Fruit fly (Drosophila melanogaster): Measurements from ENCODE around the gene CG13244.
A peak's percentile ranks its signal among the peaks of the same experiment; 100 is the strongest.

Gene CG13244

DNA sequence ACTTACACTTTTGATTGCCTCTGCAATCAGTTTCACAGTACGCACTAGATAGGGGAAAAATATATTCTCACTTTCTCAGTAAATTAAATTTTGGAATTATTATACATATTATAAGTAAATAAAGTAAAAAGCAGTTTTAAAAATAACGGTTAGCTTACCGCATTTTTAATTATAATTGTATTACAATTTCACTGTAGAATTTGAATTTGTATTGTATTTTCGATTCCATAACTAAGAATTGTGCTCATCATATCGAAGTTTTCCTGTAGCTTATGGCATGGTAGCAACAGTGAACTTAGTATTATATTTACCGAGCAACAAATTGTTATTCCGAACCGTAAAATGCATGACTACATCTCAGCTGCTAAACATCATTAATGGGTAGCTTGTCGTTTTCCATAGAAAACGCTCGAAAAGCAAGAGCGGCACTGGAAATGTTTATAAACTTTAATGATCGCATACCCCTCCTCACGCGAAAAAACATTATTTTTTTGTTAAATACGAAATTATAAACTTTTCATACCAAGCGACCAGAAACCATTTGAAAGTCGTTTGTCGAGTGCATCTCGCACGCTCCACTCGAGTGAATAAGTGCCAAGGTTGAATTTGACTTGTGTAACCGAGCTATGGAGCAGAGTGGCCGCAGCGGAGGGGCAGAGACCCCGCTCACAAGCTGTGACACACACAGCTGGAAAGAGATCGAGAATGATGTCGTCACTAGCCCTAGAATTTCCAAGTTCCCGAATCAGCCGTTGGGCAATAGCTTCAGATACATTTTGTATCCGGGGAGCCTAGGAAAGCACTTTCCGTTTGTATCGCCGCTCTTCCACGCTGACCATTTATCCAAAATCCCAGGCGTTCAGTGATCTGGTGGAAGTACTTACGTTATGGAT, 4.4 kb upstream of the CG13244 start (continued):
- peak; percentile 97 for TF ChIP-seq gem (tag; optimal IDR thresholded peaks at IDR 0.05)
- peak; percentile 95 for TF ChIP-seq CG12391 (tag; optimal IDR thresholded peaks at IDR 0.05)
- TF ChIP-seq CG16863 (GFP tag; optimal IDR thresholded peaks at IDR 0.05), result peak; percentile 46
- peak; percentile 90 for TF ChIP-seq CG9215 (GFP tag; IDR thresholded peaks at IDR 0.05)
- peak; percentile 90 for TF ChIP-seq CG3726 (GFP tag; IDR thresholded peaks at IDR 0.05)
- TF ChIP-seq Usf (GFP tag; optimal IDR thresholded peaks at IDR 0.05), result peak; percentile 88
- TF ChIP-seq CHES-1-like (GFP tag; optimal IDR thresholded peaks at IDR 0.05), result no peak
- TF ChIP-seq h (optimal IDR thresholded peaks at IDR 0.05), result no peak
- peak; percentile 34 for TF ChIP-seq CG5245 (GFP tag; optimal IDR thresholded peaks at IDR 0.05)
- peak; percentile 95 for TF ChIP-seq CG18262 (tag; optimal IDR thresholded peaks at IDR 0.05)
- peak; percentile 91 for TF ChIP-seq Sox102F (GFP tag; optimal IDR thresholded peaks at IDR 0.05)
- peak; percentile 26 to 98 for TF ChIP-seq Hr51 (GFP tag; optimal IDR thresholded peaks at IDR 0.05)
- peak; percentile 96 for TF ChIP-seq dysf (GFP tag; IDR thresholded peaks at IDR 0.05)
- peak; percentile 88 for TF ChIP-seq ATbp (GFP tag; optimal IDR thresholded peaks at IDR 0.05)
- TF ChIP-seq CG11696 (GFP tag; IDR thresholded peaks at IDR 0.05), result peak; percentile 59; the same call in 1 of the 2 replicates
- TF ChIP-seq zen (tag; optimal IDR thresholded peaks at IDR 0.05), result peak; percentile 78
- TF ChIP-seq gro (GFP tag; optimal IDR thresholded peaks at IDR 0.05), result peak; percentile 73
- TF ChIP-seq dati (GFP tag; IDR thresholded peaks at IDR 0.05), result no peak
- TF ChIP-seq Scr (GFP tag; IDR thresholded peaks at IDR 0.05; ENCODE audit: partially characterized antibody), result peak; percentile 9; the same call in 1 of the 2 replicates
- TF ChIP-seq CG7372 (GFP tag; IDR thresholded peaks at IDR 0.05), result peak; percentile 91
- peak; percentile 84 for TF ChIP-seq ttk (GFP tag; IDR thresholded peaks at IDR 0.05)
- no peak for TF ChIP-seq CG12744 (GFP tag; optimal IDR thresholded peaks at IDR 0.05)
- peak; percentile 87 for TF ChIP-seq lab (GFP tag; optimal IDR thresholded peaks at IDR 0.05)
- peak; percentile 73 for TF ChIP-seq CG2116 (GFP tag; optimal IDR thresholded peaks at IDR 0.05)
- peak; percentile 90 for TF ChIP-seq al (GFP tag; IDR thresholded peaks at IDR 0.05)
- TF ChIP-seq CG7963 (GFP tag; IDR thresholded peaks at IDR 0.05; ENCODE audit: partially characterized antibody), result no peak
- no peak for TF ChIP-seq sr (GFP tag; IDR thresholded peaks at IDR 0.05)
- TF ChIP-seq tap (tag; optimal IDR thresholded peaks at IDR 0.05), result peak; percentile 93
- TF ChIP-seq Xrp1 (GFP tag; IDR thresholded peaks at IDR 0.05), result peak; percentile 92
- TF ChIP-seq CkIIα-i1 (GFP tag; IDR thresholded peaks at IDR 0.05), result no peak
- TF ChIP-seq CG7556 (GFP tag; optimal IDR thresholded peaks at IDR 0.05), result peak; percentile 94
- TF ChIP-seq CG9797 (GFP tag; optimal IDR thresholded peaks at IDR 0.05), result peak; percentile 1
- TF ChIP-seq ash1 (GFP tag; optimal IDR thresholded peaks at IDR 0.05), result no peak
- TF ChIP-seq CG5953 (GFP tag; IDR thresholded peaks at IDR 0.05), result peak; percentile 65; the same call in 1 of the 2 replicates
- no peak for TF ChIP-seq NC2α (GFP tag; optimal IDR thresholded peaks at IDR 0.05)
- TF ChIP-seq E2f2 (GFP tag; IDR thresholded peaks at IDR 0.05), result peak; percentile 69
- TF ChIP-seq BtbVII (GFP tag; optimal IDR thresholded peaks at IDR 0.05), result peak; percentile 87
- peak; percentile 85 for TF ChIP-seq Ada2b (GFP tag; IDR thresholded peaks at IDR 0.05)
- TF ChIP-seq corto (GFP tag; optimal IDR thresholded peaks at IDR 0.05), result peak; percentile 2
- TF ChIP-seq ap (GFP tag; IDR thresholded peaks at IDR 0.05), result peak; percentile 79
- no peak for TF ChIP-seq CG9609 (GFP tag; optimal IDR thresholded peaks at IDR 0.05)
- TF ChIP-seq Doc3 (GFP tag; IDR thresholded peaks at IDR 0.05; ENCODE audit: partially characterized antibody), result no peak
- TF ChIP-seq hth (optimal IDR thresholded peaks at IDR 0.05), result no peak
- TF ChIP-seq p53 (GFP tag; optimal IDR thresholded peaks at IDR 0.05), result no peak
- TF ChIP-seq grau (tag; optimal IDR thresholded peaks at IDR 0.05), result peak; percentile 100
- TF ChIP-seq CG5180 (GFP tag; optimal IDR thresholded peaks at IDR 0.05), result peak; percentile 82
- peak; percentile 81 for TF ChIP-seq CG12219 (GFP tag; optimal IDR thresholded peaks at IDR 0.05)
- no peak for TF ChIP-seq inv (GFP tag; IDR thresholded peaks at IDR 0.05; ENCODE audit: partially characterized antibody)
- no peak for TF ChIP-seq MTF-1 (GFP tag; optimal IDR thresholded peaks at IDR 0.05; ENCODE audit: borderline replicate concordance)
